Worm (Caenorhabditis elegans) whole organism, L1 larva: Measurements from ENCODE around the gene C50E3.9.

Experiments used
- C04F5.9 ChIP-seq: sonication (generic microtip); optimal IDR thresholded peaks from 2 replicates; lab custom pipeline; 2016; ENCODE audit warnings: missing genetic modification characterization, missing compliant biosample characterization
- C34B4.2 ChIP-seq: sonication (generic microtip); optimal IDR thresholded peaks from 2 replicates; lab custom pipeline; 2017; ENCODE audit warnings: mild to moderate bottlenecking, missing genetic modification characterization, missing compliant biosample characterization
- aha-1 ChIP-seq: fragments of 150-350 bp; optimal IDR thresholded peaks from 2 replicates; lab custom pipeline; 2014; ENCODE audit warnings: missing biosample characterization, missing genetic modification characterization
- blmp-1 ChIP-seq: fragments of 150-350 bp; optimal IDR thresholded peaks from 2 replicates; lab custom pipeline; 2014; ENCODE audit warnings: missing biosample characterization, missing genetic modification characterization
- ceh-82 ChIP-seq, 3 experiments: fragments of 150-350 bp in 1 of 3; sonication (generic microtip) in 2 of 3; optimal IDR thresholded peaks; 2 replicates each; lab custom pipeline; 2014 to 2017; ENCODE audit warnings: missing biosample characterization in 3 of 3, missing genetic modification characterization in 3 of 3
- ceh-88 ChIP-seq: fragments of 200-800 bp; sonication (Bioruptor generic); IDR thresholded peaks from 2 replicates; pipeline ENCODE4 v1.3.6; 2022; ENCODE audit warnings: missing genetic modification characterization, missing compliant biosample characterization
- ceh-90 ChIP-seq: sonication (generic microtip); optimal IDR thresholded peaks from 2 replicates; lab custom pipeline; 2016; ENCODE audit warnings: missing genetic modification characterization, missing compliant biosample characterization
- dsc-1 ChIP-seq: sonication (generic microtip); optimal IDR thresholded peaks from 2 replicates; lab custom pipeline; 2016; ENCODE audit warnings: mild to moderate bottlenecking, missing genetic modification characterization, missing compliant biosample characterization
- efl-1 ChIP-seq, 4 experiments: fragments of 150-350 bp; optimal IDR thresholded peaks in 3 of 4; peaks in 1 of 4; 1 replicate in 1 of 4; 2 replicates in 3 of 4; lab custom pipeline; 2014; ENCODE audit warnings: missing biosample characterization in 2 of 4, missing genetic modification characterization in 2 of 4, missing genetic modification reagents in 2 of 4
- efl-3 ChIP-seq: fragments of 200-800 bp; sonication (Bioruptor generic); optimal IDR thresholded peaks from 2 replicates; lab custom pipeline; 2018; ENCODE audit warnings: mild to moderate bottlenecking, missing genetic modification characterization, missing compliant biosample characterization
- egl-13 ChIP-seq: sonication (generic microtip); optimal IDR thresholded peaks from 2 replicates; lab custom pipeline; 2016; ENCODE audit warnings: missing genotype, missing genetic modification reagents, missing genetic modification characterization, missing compliant biosample characterization
- egl-27 ChIP-seq, 2 experiments: fragments of 150-350 bp in 1 of 2; sonication (generic microtip); optimal IDR thresholded peaks; 3 replicates each; lab custom pipeline; 2017 to 2018; ENCODE audit warnings: missing biosample characterization in 2 of 2, missing genetic modification characterization in 2 of 2, missing genetic modification reagents in 2 of 2
- ets-5 ChIP-seq: fragments of 200-800 bp; sonication (Bioruptor generic); IDR thresholded peaks from 2 replicates; pipeline ENCODE4 v1.3.6; 2022; ENCODE audit warnings: missing genetic modification characterization, missing compliant biosample characterization
- fkh-4 ChIP-seq: sonication (generic microtip); optimal IDR thresholded peaks from 2 replicates; lab custom pipeline; 2016; ENCODE audit warnings: missing compliant biosample characterization, missing genetic modification characterization, borderline replicate concordance
- fkh-8 ChIP-seq: sonication (generic microtip); optimal IDR thresholded peaks from 2 replicates; lab custom pipeline; 2016; ENCODE audit warnings: mild to moderate bottlenecking, missing genetic modification characterization, missing compliant biosample characterization
- hlh-17 ChIP-seq: fragments of 200-800 bp; sonication (Bioruptor generic); optimal IDR thresholded peaks from 2 replicates; lab custom pipeline; 2018; ENCODE audit warnings: missing genetic modification characterization, mild to moderate bottlenecking, missing compliant biosample characterization, moderate library complexity, borderline replicate concordance
- irx-1 ChIP-seq: sonication (generic microtip); optimal IDR thresholded peaks from 2 replicates; lab custom pipeline; 2016; ENCODE audit warnings: missing genetic modification characterization, missing compliant biosample characterization
- isw-1 ChIP-seq: fragments of 200-800 bp; sonication (Bioruptor generic); IDR thresholded peaks from 2 replicates; pipeline ENCODE4 v1.3.6; 2022; ENCODE audit warnings: missing genetic modification characterization, missing compliant biosample characterization
- jun-1 ChIP-seq: fragments of 150-350 bp; optimal IDR thresholded peaks from 2 replicates; lab custom pipeline; 2014; ENCODE audit warnings: missing biosample characterization, missing genetic modification reagents, missing genetic modification characterization
- lin-14 ChIP-seq: fragments of 200-800 bp; sonication (Bioruptor generic); optimal IDR thresholded peaks from 2 replicates; lab custom pipeline; 2018; ENCODE audit warnings: mild to moderate bottlenecking, missing genetic modification characterization, moderate library complexity, missing compliant biosample characterization
- lin-35 ChIP-seq, 2 experiments: fragments of 150-350 bp; optimal IDR thresholded peaks; 2 replicates each; lab custom pipeline; 2014; ENCODE audit warnings: missing biosample characterization in 2 of 2, missing genetic modification characterization in 2 of 2, missing genetic modification reagents in 2 of 2
- lin-39 ChIP-seq: fragments of 150-350 bp; optimal IDR thresholded peaks from 2 replicates; lab custom pipeline; 2014; ENCODE audit warnings: missing biosample characterization, missing genetic modification reagents, missing genetic modification characterization
- lsy-2 ChIP-seq, 2 experiments: fragments of 150-350 bp; optimal IDR thresholded peaks; 2 replicates each; lab custom pipeline; 2014; ENCODE audit warnings: missing biosample characterization in 2 of 2, missing genetic modification characterization in 2 of 2
- mef-2 ChIP-seq: fragments of 150-350 bp; optimal IDR thresholded peaks from 2 replicates; lab custom pipeline; 2014; ENCODE audit warnings: missing biosample characterization, missing genetic modification characterization
- mep-1 ChIP-seq: fragments of 150-350 bp; optimal IDR thresholded peaks from 2 replicates; lab custom pipeline; 2014; ENCODE audit warnings: missing biosample characterization, missing genetic modification characterization
- nhr-11 ChIP-seq: fragments of 150-350 bp; optimal IDR thresholded peaks from 2 replicates; lab custom pipeline; 2014; ENCODE audit warnings: missing biosample characterization, missing genetic modification characterization
- nhr-12 ChIP-seq: sonication (generic microtip); optimal IDR thresholded peaks from 2 replicates; lab custom pipeline; 2017; ENCODE audit warnings: missing biosample characterization, missing genetic modification characterization
- nhr-19 ChIP-seq: fragments of 200-800 bp; sonication (Bioruptor generic); conservative IDR thresholded peaks from 2 replicates; pipeline ENCODE4 v1.3.6; 2022; ENCODE audit warnings: missing genetic modification characterization, missing compliant biosample characterization
- nhr-20 ChIP-seq: sonication (generic microtip); optimal IDR thresholded peaks from 2 replicates; lab custom pipeline; 2016; ENCODE audit warnings: mild to moderate bottlenecking, missing genetic modification characterization, missing compliant biosample characterization
- nhr-237 ChIP-seq: fragments of 150-350 bp; optimal IDR thresholded peaks from 2 replicates; lab custom pipeline; 2014; ENCODE audit warnings: missing biosample characterization, missing genetic modification characterization
- nhr-85 ChIP-seq: sonication (generic microtip); peaks from one replicate; lab custom pipeline; 2016; ENCODE audit warnings: missing genetic modification characterization, inconsistent platforms, missing compliant biosample characterization
- nhr-90 ChIP-seq: sonication (generic microtip); optimal IDR thresholded peaks from 2 replicates; lab custom pipeline; 2016; ENCODE audit warnings: mild to moderate bottlenecking, missing genetic modification characterization, missing compliant biosample characterization; ENCODE audit not compliant: poor library complexity
- skn-1 ChIP-seq: fragments of 150-350 bp; optimal IDR thresholded peaks from 2 replicates; lab custom pipeline; 2014; ENCODE audit warnings: missing biosample characterization, missing genetic modification characterization
- snu-23 ChIP-seq: sonication (generic microtip); optimal IDR thresholded peaks from 2 replicates; lab custom pipeline; 2016; ENCODE audit warnings: missing genetic modification characterization, missing compliant biosample characterization
- sptf-1 ChIP-seq: fragments of 150-350 bp; optimal IDR thresholded peaks from 2 replicates; lab custom pipeline; 2014; ENCODE audit warnings: missing biosample characterization, missing genetic modification characterization
- tbx-2 ChIP-seq: sonication (generic microtip); optimal IDR thresholded peaks from 2 replicates; lab custom pipeline; 2016; ENCODE audit warnings: missing genetic modification characterization, missing compliant biosample characterization
- unc-30 ChIP-seq: sonication (generic microtip); optimal IDR thresholded peaks from 2 replicates; lab custom pipeline; 2017; ENCODE audit warnings: missing biosample characterization, missing genetic modification characterization
- unc-98 ChIP-seq: fragments of 200-800 bp; sonication (Bioruptor generic); IDR thresholded peaks from 2 replicates; pipeline ENCODE4 v1.3.6; 2022; ENCODE audit warnings: missing genetic modification characterization, missing compliant biosample characterization
- xbp-1 ChIP-seq: sonication (generic microtip); optimal IDR thresholded peaks from 2 replicates; lab custom pipeline; 2016; ENCODE audit warnings: missing genetic modification characterization, missing compliant biosample characterization
- zip-4 ChIP-seq: fragments of 200-800 bp; sonication (Bioruptor generic); optimal IDR thresholded peaks from 2 replicates; lab custom pipeline; 2018; ENCODE audit warnings: mild to moderate bottlenecking, missing genetic modification characterization, moderate library complexity, missing compliant biosample characterization
- ztf-11 ChIP-seq, 2 experiments: sonication (generic microtip); optimal IDR thresholded peaks; 2 replicates each; lab custom pipeline; 2016 to 2017; ENCODE audit warnings: missing genetic modification characterization in 2 of 2, missing biosample characterization in 1 of 2, missing compliant biosample characterization in 1 of 2
- ztf-4 ChIP-seq: fragments of 150-350 bp; optimal IDR thresholded peaks from 2 replicates; lab custom pipeline; 2014; ENCODE audit warnings: missing biosample characterization, missing genetic modification characterization

The C50E3.9 gene

ce11 chrV:7624652-7625051 is 24.6 kb upstream of the C50E3.9 start, which contains the start of gene grsp-4:
Gene grsp-4 (plus strand): TSS chrV:7624952.
- TF ChIP-seq blmp-1 (peak; percentile 52), fkh-4 (tag; lab: Kevin White, UChicago) (no peak), mep-1 (tag; lab: Kevin White, UChicago) (no peak), nhr-85 (tag; lab: Kevin White, UChicago) (peak; percentile 48), lsy-2 (tag; optimal IDR thresholded peaks at IDR 0.05; lab: Kevin White, UChicago) (no peak), sptf-1 (tag; lab: Kevin White, UChicago) (no peak)

ce11 chrV:7624152-7624551 is 24.1 kb upstream of the C50E3.9 start, which contains the start of gene C50E3.13:
Gene C50E3.13 (minus strand): TSS chrV:7624252.
- TF ChIP-seq ets-5 = no peak
- no peak for TF ChIP-seq nhr-19 (GFP tag; lab: Robert Waterston, UW)
- TF ChIP-seq hlh-17 (GFP tag; lab: Kevin White, UChicago) = no peak
- TF ChIP-seq fkh-8 = no peak
- no peak for TF ChIP-seq xbp-1 (tag; lab: Kevin White, UChicago)
- TF ChIP-seq lin-39 (tag; lab: Kevin White, UChicago) = no peak
- no peak for TF ChIP-seq efl-1 (optimal IDR thresholded peaks at IDR 0.05; lab: Kevin White, UChicago)
- TF ChIP-seq efl-1 (GFP tag; optimal IDR thresholded peaks at IDR 0.05 in 1 of 2; lab: Kevin White, UChicago) = no peak
- no peak for TF ChIP-seq zip-4 (GFP tag; lab: Kevin White, UChicago)
- TF ChIP-seq egl-27 (tag; optimal IDR thresholded peaks at IDR 0.05; lab: Kevin White, UChicago) = no peak
- no peak for TF ChIP-seq lin-14 (GFP tag; lab: Kevin White, UChicago)
- TF ChIP-seq nhr-85 (tag; lab: Kevin White, UChicago) = no peak
- no peak for TF ChIP-seq unc-30
- no peak for TF ChIP-seq ceh-82 (tag; optimal IDR thresholded peaks at IDR 0.05; lab: Kevin White, UChicago)
- no peak for TF ChIP-seq efl-3
- TF ChIP-seq ztf-4 = no peak
- no peak for TF ChIP-seq blmp-1
- no peak for TF ChIP-seq tbx-2 (tag; lab: Kevin White, UChicago)

DNA sequence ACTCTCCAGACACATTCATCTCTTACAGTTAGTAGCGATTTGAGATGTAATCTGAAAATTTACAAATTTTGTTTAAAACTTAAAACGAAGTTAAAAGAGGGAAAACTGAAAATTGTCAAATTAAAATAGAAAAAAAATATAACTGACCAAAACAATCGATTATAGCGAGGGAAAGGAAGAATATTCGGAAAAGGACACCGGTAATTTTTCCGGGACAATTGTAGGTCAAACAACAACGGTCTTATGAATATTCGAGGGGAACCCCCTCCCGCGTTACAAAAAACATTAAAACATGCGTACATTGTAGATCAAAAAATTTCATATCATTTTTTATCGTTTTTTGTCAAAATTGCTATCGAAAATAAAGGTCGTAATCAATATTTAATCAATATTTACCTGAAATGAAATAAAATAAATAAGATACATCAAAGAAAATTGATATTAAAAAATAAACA is 22.0 kb upstream of the C50E3.9 start, which contains the start of gene C50E3.12:
Gene C50E3.12, minus strand, starts transcription at position 51 of the 455 bp plus-strand sequence.
- TF ChIP-seq ztf-11 (tag; optimal IDR thresholded peaks at IDR 0.05; lab: Kevin White, UChicago) = no peak
- TF ChIP-seq ceh-90 (tag; lab: Kevin White, UChicago) = no peak
- TF ChIP-seq blmp-1 = no peak
- TF ChIP-seq jun-1 = no peak
- no peak for TF ChIP-seq snu-23 (GFP tag; lab: Kevin White, UChicago)
- no peak for TF ChIP-seq C04F5.9 (tag; lab: Kevin White, UChicago)
- TF ChIP-seq ceh-82 (tag; optimal IDR thresholded peaks at IDR 0.05; lab: Kevin White, UChicago) = no peak
- no peak for TF ChIP-seq mep-1 (tag; lab: Kevin White, UChicago)
- TF ChIP-seq nhr-237 (tag; lab: Kevin White, UChicago) = no peak
- TF ChIP-seq C34B4.2 (tag; lab: Kevin White, UChicago) = no peak
- no peak for TF ChIP-seq dsc-1 (tag; lab: Kevin White, UChicago)
- TF ChIP-seq skn-1 (tag; lab: Kevin White, UChicago) = no peak
- TF ChIP-seq mef-2 (tag; lab: Kevin White, UChicago) = no peak
- TF ChIP-seq irx-1 (tag; lab: Kevin White, UChicago) = no peak
- TF ChIP-seq nhr-20 (tag; lab: Kevin White, UChicago) = no peak
- TF ChIP-seq isw-1 = no peak
- TF ChIP-seq egl-13 = no peak
- TF ChIP-seq lin-35 (GFP tag; optimal IDR thresholded peaks at IDR 0.05; lab: Kevin White, UChicago) = no peak
- no peak for TF ChIP-seq aha-1 (tag; lab: Kevin White, UChicago)
- TF ChIP-seq, all 84 proteins: peak for 0

- TF ChIP-seq unc-98 (GFP tag; lab: Robert Waterston, UW) (no peak), nhr-19 (GFP tag; lab: Robert Waterston, UW) (no peak), hlh-17 (GFP tag; lab: Kevin White, UChicago) (no peak), nhr-12 (tag; lab: Kevin White, UChicago) (no peak), fkh-4 (tag; lab: Kevin White, UChicago) (no peak), ceh-88 (GFP tag; lab: Robert Waterston, UW) (no peak), nhr-11 (tag; lab: Kevin White, UChicago) (no peak), nhr-90 (no peak)
Measured at ce11 chrV:7618114-7618513, 18.1 kb upstream of the C50E3.9 start, which contains the start of gene C50E3.15. Gene C50E3.15 (plus strand): TSS chrV:7618414.
